Fruit fly (Drosophila melanogaster): ENCODE data around the gene CG2116.

DNA sequence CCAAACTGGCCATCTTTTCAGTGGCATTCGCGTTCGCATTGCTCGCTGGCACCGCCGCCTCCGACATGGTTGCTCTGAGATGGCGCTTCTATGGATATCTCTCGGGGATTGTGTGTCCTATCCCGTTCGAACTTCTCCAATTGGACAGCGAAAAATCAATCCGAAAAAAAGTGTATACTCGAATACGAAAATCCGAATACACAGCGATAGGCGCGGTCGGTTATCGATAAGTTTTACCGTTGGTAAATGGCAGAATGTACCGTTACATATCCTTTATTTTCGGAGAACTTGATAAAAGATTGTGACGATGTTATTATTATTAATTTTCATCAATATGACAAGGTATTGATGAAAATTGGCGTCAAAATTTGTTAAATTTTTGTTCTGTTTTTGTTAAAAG is 22.5 kb downstream of the CG2116 start, which contains the start of gene Gbeta5:
- TF ChIP-seq bab1 (GFP tag; optimal IDR thresholded peaks at IDR 0.05), result no peak
- peak; percentile 64 for TF ChIP-seq ovo (GFP tag; optimal IDR thresholded peaks at IDR 0.05)
- no peak for TF ChIP-seq kay (GFP tag; ENCODE audit: borderline replicate concordance)
- TF ChIP-seq CG12768 (GFP tag; optimal IDR thresholded peaks at IDR 0.05), result no peak
- no peak for TF ChIP-seq CG14711 (tag; optimal IDR thresholded peaks at IDR 0.05)

All from whole organism, adult.